Worm (Caenorhabditis elegans) whole organism, young adult: ENCODE data around the gene F22F4.4.

Experiments
- ama-1 ChIP-seq, 3 experiments: fragments of 150-350 bp in 1 of 3; sonication (generic microtip) in 2 of 3; optimal IDR thresholded peaks; 2 replicates each; lab custom pipeline; 2014 to 2018; ENCODE audit warnings: missing biosample characterization in 2 of 3, missing genetic modification characterization in 2 of 3, missing genetic modification reagents in 2 of 3
- egl-44 ChIP-seq: fragments of 200-800 bp; sonication (Bioruptor generic); IDR thresholded peaks from 2 replicates; pipeline ENCODE4 v1.3.6; 2022; ENCODE audit warnings: missing genetic modification reagents, missing genetic modification characterization, missing compliant biosample characterization
- hrde-1 ChIP-seq: sonication (generic microtip); optimal IDR thresholded peaks from 2 replicates; lab custom pipeline; 2016; ENCODE audit warnings: missing genetic modification characterization, mild to moderate bottlenecking, missing compliant biosample characterization, moderate library complexity, missing genotype, missing genetic modification reagents, borderline replicate concordance
- lag-1 ChIP-seq: fragments of 200-800 bp; sonication (Bioruptor generic); IDR thresholded peaks from 2 replicates; pipeline ENCODE4 v1.3.6; 2022; ENCODE audit warnings: missing genetic modification reagents, missing genetic modification characterization, missing compliant biosample characterization
- lin-35 ChIP-seq, 3 experiments: fragments of 150-350 bp in 2 of 3; sonication (generic microtip) in 1 of 3; optimal IDR thresholded peaks; 2 replicates each; lab custom pipeline; 2014 to 2018; ENCODE audit warnings: missing biosample characterization in 3 of 3, missing genetic modification characterization in 3 of 3, missing genetic modification reagents in 3 of 3
- rcor-1 ChIP-seq: fragments of 200-800 bp; sonication (Bioruptor generic); IDR thresholded peaks from 2 replicates; pipeline ENCODE4 v1.3.6; 2022; ENCODE audit warnings: missing genetic modification reagents, missing genetic modification characterization, missing compliant biosample characterization

ce11 chrX:6024977-6025376 is 23.6 kb upstream of the F22F4.4 start:
- no peak for TF ChIP-seq lin-35 (GFP tag; optimal IDR thresholded peaks at IDR 0.05; lab: Kevin White, UChicago)
- no peak for TF ChIP-seq egl-44
- TF ChIP-seq ama-1 (optimal IDR thresholded peaks at IDR 0.05; lab: Kevin White, UChicago) = no peak
- TF ChIP-seq ama-1 (GFP tag; optimal IDR thresholded peaks at IDR 0.05; lab: Kevin White, UChicago) = no peak
- TF ChIP-seq hrde-1 = no peak
- TF ChIP-seq rcor-1 (GFP tag; lab: Robert Waterston, UW) = no peak
- TF ChIP-seq lag-1 = no peak
